Fruit fly (Drosophila melanogaster): Measurements from ENCODE around the gene CG14692.

DNA sequence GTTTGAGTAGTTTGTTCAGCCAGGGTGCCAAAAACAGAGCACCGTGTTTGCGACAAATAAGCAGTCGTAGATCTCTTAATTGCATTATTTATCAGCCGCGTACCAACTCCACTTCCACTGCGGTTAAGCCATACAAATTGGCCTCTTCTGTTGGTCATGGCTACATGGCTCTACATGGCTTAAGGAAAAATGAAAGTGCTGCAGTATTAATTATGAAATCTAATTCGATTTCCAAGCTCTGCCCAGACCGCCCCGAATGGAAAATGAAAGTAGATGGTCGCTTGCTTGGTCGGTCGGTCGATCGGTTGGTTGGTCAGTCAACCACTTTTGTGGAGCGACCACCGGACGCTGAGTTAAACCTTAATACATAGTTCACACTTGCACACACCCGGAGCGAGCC lies 33.2 kb upstream of the CG14692 start:
- TF ChIP-seq CG34406 (GFP tag; optimal IDR thresholded peaks at IDR 0.05), result no peak
- no peak for TF ChIP-seq CG3032 (tag; optimal IDR thresholded peaks at IDR 0.05)
- no peak for TF ChIP-seq Hr39 (GFP tag; optimal IDR thresholded peaks at IDR 0.05)
- no peak for TF ChIP-seq Sox15 (GFP tag; optimal IDR thresholded peaks at IDR 0.05)
- TF ChIP-seq Blimp-1 (GFP tag; optimal IDR thresholded peaks at IDR 0.05), result no peak
- TF ChIP-seq esn (GFP tag; optimal IDR thresholded peaks at IDR 0.05), result no peak

Measured in whole organism, prepupa.